Fruit fly (Drosophila melanogaster) whole organism, adult: ENCODE results near the gene ems.

ENCODE experiments used
- CG33017 ChIP-seq: fragments of 200-800 bp; sonication (Bioruptor generic); optimal IDR thresholded peaks from 2 replicates; lab custom pipeline; 2018; ENCODE audit warnings: missing biosample characterization, mild to moderate bottlenecking, missing genetic modification characterization, moderate library complexity
- CG7045 ChIP-seq: fragments of 200-800 bp; sonication (Bioruptor generic); optimal IDR thresholded peaks from 2 replicates; lab custom pipeline; 2017; ENCODE audit warnings: missing biosample characterization, mild to moderate bottlenecking, missing genetic modification characterization
- cic ChIP-seq: fragments of 200-800 bp; sonication (Bioruptor generic); optimal IDR thresholded peaks from 2 replicates; lab custom pipeline; 2017; ENCODE audit warnings: missing biosample characterization, mild to moderate bottlenecking, missing genetic modification characterization, moderate library complexity

dm6 chr3R:13931813-13932212, 30.2 kb downstream of the ems start:
- TF ChIP-seq CG7045 (GFP tag; lab: Kevin White, UChicago) (no peak), cic (GFP tag; lab: Kevin White, UChicago) (no peak), CG33017 (no peak)
